Worm (Caenorhabditis elegans) whole organism, midembryonic: ENCODE data around the gene F39F10.3.

Experiments used
- cog-1 ChIP-seq: sonication (generic microtip); optimal IDR thresholded peaks from 2 replicates; lab custom pipeline; 2016; ENCODE audit warnings: missing genetic modification characterization, missing compliant biosample characterization
- klf-2 ChIP-seq: fragments of 200-800 bp; sonication (Bioruptor generic); conservative IDR thresholded peaks from 2 replicates; pipeline ENCODE4 v1.3.6; 2022; ENCODE audit warnings: missing genetic modification reagents, missing genetic modification characterization, missing compliant biosample characterization
- tab-1 ChIP-seq: fragments of 200-800 bp; sonication (Bioruptor generic); IDR thresholded peaks from 2 replicates; pipeline ENCODE4 v1.3.6; 2022; ENCODE audit warnings: missing genetic modification characterization, missing compliant biosample characterization
- ztf-29 ChIP-seq: fragments of 200-800 bp; sonication (Bioruptor generic); IDR thresholded peaks from 2 replicates; pipeline ENCODE4 v1.3.6; 2022; ENCODE audit warnings: missing genetic modification reagents, missing genetic modification characterization, missing compliant biosample characterization

- TF ChIP-seq ztf-29 (GFP tag; lab: Robert Waterston, UW) (no peak), tab-1 (no peak), cog-1 (tag; lab: Kevin White, UChicago) (no peak), klf-2 (GFP tag; lab: Robert Waterston, UW) (no peak)
Observed at ce11 chrX:16921533-16921932, 29.8 kb downstream of the F39F10.3 start, which contains the start of gene fbxb-114.
